Fruit fly (Drosophila melanogaster) whole organism, larva: ENCODE results near the gene CG9733.
A peak's percentile ranks its signal among the peaks of the same experiment; 100 is the strongest.

Experiments
- noc ChIP-seq: fragments of 200-800 bp; sonication (Bioruptor generic); optimal IDR thresholded peaks from 3 replicates; lab custom pipeline; 2019; ENCODE audit warnings: missing biosample characterization, mild to moderate bottlenecking, missing genetic modification characterization, moderate library complexity

Gene CG9733

DNA sequence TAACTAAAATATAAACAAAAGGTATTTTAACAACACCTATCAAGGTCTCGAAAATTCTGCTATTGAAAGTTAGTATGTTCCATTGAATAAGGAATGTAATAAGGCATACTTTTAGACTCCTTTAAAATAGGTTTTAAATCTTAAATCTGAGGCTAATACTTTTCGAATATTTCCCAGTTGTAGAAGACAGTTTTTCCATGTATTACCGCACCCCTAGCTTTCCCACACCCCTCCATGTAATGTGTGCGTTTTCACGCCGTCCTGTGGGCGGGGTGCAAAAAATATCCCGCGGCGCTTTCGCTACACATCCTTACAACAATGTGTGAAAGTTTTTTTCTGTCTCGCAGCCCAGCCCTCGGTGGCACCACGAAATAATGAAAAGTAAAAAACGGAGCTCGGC lies 21.9 kb downstream of the CG9733 start:
- no peak for TF ChIP-seq noc (tag; lab: Kevin White, UChicago)

DNA sequence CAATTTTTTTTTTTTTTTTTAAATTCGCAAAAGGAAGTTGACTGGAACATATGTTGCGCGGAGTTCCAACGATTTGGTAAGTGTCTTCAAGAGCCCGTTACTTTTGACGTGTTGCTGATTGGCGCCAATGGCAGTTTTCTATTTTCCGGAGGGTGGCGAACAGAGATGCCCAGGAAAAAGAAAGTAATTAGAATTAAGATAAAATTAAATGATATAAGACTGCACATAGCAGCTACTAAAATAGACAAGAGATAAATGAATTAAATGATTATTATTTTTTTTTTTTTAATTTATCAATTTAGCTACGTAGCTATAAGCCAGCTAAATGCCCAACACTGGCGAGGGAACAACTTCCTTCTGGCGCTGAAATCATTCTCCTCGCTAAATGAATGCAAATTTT lies 24.3 kb downstream of the CG9733 start:
- TF ChIP-seq noc (tag; lab: Kevin White, UChicago), result no peak

DNA sequence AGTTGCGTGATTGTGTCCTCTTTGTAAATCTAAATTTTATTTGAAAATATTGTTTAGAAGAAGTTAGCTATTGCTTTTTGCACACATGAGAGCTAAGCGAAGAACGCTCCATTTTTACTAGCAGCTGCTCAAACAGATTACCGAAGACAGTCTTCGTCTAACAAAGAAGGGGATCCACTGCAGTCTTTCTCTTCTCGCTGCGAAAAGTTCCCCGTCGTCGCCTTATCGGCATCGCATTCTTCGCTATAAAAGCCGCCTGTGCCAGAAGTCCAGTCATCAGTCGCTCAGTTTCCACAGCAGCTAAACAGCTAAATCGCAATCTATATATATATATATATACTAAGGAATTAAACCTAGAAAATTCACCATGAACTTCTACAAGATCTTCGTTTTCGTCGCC lies 30.3 kb downstream of the CG9733 start, which contains the start of gene CecC:
CecC (plus strand) TSS at position 275 of the 400 bp plus-strand sequence.
- TF ChIP-seq noc (tag; lab: Kevin White, UChicago), result no peak

DNA sequence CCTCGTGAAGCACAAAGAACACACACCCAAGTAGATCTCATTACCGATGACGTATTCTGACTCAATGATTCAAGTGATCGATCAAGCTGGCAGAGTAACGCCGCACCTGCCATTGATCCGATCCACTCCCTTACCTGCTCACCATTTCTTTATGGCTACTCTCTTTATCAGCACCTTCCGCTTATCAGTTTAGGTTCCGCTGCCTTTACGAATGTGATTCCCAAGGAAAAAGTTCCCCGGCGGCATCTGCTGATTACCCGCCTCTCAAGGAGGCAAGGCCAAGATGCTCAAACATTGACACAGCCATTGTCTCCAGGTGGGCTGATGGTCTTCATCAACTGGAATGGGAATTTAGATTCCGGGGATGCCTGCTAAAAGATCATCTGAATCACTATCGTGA lies 31.5 kb downstream of the CG9733 start:
- no peak for TF ChIP-seq noc (tag; lab: Kevin White, UChicago)

DNA sequence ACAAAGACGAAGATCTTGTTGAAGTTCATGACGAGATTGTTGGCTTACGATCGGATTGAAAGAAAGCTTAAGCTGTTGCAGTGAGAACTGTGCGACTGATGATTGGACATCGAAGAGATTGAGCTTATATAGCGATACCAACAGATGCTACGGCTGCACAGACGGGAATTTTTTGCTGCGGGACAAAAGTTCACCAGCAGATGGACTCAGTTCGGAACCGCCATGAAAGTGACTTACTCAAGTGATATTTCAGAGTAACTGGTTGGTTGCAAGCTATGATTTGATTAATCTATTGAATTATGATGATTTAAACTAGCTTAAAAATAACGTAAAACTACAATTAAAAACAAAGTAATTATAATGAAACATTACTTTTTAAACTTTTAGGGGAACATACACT lies 32.8 kb downstream of the CG9733 start, which contains the start of gene CecB:
CecB (minus strand) TSS at position 101 of the 400 bp plus-strand sequence.
- TF ChIP-seq noc (tag; lab: Kevin White, UChicago), result no peak

DNA sequence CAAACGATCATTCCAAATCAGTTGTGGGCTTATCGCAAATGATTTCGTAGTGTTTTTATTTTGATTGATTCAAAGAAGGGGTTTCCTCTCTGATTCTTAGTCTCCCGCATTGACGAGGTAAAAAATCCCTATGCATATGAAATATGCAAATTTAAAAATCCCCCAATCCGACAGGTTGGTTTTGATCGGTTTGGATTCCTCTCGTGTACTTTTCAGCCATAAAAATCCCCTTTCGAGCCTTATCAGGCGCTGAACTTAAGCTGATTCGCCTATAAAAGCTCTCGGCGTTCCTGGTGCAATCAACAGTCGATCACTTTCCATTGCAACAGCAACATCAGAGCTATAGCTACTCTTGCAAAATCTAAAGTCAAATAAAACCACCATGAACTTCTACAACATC lies 34.6 kb downstream of the CG9733 start, which contains the start of gene CecA2:
CecA2 (plus strand) TSS at position 301 of the 400 bp plus-strand sequence.
- no peak for TF ChIP-seq noc (tag; lab: Kevin White, UChicago)

DNA sequence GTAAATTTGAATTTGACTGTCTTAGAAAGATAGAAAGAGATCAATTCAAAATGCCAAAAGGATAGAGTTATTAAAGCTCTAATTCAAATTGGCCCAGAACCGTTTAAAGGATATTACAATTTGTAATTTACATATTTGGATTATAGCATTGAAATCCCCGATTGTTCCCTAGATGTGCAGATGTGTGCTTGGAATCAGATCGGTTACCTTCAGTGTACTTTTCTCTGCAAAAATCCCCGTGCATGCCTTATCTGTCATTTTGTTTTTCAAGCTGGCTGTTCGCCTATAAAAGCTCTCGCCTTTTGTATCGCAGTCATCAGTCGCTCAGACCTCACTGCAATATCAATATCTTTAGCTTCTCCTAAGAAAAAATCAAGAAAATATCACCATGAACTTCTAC lies 35.9 kb downstream of the CG9733 start, which contains the start of gene CecA1:
CecA1 (plus strand) TSS at position 315 of the 400 bp plus-strand sequence.
- no peak for TF ChIP-seq noc (tag; lab: Kevin White, UChicago)

DNA sequence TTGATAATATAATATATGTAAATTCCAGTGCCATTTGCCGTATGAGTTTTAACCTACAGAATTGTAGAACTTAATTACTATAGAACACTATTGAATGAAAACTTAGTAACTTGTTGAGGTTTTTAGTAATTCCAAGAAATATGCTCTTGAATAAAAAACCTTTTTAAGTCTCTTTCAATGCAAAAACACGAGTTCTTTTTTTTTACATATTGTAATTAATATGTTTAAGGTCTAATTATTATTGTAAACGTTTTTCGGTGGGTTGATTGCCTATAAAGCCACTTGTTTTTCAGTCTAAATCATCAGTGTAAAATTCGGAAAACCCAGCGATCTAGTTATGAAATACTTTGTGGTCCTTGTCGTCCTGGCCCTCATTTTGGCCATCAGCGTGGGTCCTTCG lies 36.9 kb downstream of the CG9733 start, which contains the start of gene Anp:
Anp (plus strand) TSS at position 301 of the 400 bp plus-strand sequence.
- no peak for TF ChIP-seq noc (tag; lab: Kevin White, UChicago)

DNA sequence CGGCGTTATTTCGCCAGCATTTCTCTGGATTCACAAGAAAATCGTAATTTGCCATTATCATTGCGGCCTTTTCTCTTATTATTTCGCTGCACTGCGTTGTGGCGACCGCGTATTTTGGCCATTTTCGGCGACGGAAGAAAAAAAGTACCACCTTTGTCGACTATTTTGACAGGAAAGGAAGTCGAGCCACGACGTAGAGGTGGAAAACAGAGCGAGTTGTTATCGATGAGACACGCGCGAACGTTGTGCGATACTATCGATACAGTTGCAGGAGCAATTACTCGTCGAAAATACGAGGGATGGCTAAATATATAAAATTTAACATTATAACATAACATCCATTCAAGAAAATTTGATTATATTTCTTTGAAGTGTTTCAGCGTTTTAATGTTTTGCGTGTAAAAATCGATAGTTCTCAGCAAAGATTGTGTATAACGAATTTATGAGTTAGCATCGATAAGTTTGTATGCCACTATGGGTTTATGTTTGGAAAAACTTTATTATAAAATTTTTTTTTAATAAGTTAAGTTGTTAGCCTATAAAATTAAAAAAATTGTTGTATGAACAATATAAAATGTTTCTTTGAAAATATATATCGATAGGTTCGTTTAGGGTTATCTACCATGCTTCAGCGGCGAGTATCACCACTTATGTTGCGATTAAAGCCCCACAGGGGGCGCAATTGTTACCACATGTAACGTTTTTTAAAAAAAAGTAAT lies 37.6 kb downstream of the CG9733 start, which contains the start of gene RpS7:
RpS7 (minus strand) TSS at position 255 of the 719 bp plus-strand sequence.
- TF ChIP-seq noc (tag; lab: Kevin White, UChicago), result peak; percentile 64

DNA sequence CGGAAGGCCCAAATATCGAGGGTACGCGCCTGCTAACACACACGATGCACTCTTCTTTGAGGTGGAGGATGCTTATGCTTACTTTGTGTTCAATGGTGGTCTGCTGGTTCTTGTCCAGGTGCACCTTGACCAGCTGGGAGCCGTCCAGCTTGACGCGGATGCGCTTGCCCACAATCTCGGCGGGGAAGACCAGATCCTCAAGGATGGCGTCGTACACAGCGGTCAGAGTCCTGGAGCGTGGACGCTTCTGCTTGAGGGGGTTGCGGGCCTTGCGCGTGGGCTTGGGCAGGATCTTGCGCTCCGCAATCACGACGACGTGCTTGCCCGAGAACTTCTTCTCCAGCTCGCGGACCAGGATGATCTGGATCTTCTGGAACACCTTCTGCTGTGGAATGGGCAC lies 38.5 kb downstream of the CG9733 start:
- no peak for TF ChIP-seq noc (tag; lab: Kevin White, UChicago)

DNA sequence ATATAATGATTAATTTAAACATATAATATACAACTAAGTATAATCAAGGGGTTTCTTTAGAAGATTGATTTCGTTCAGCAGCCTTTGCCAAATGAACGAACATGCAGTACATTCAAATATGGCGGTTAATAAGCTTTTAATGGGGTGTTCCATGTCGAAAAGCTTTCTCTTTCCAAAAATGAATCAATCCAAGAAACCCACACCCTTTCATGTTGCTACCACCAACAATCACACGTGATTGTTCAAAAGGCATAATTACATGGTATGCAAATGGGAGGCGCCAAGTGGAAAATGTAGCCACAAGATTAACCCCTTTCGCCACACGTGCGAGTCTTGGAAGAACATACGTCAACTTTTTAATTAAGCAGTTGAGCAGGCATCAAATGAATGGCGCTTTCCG lies 40.6 kb downstream of the CG9733 start:
- no peak for TF ChIP-seq noc (tag; lab: Kevin White, UChicago)

DNA sequence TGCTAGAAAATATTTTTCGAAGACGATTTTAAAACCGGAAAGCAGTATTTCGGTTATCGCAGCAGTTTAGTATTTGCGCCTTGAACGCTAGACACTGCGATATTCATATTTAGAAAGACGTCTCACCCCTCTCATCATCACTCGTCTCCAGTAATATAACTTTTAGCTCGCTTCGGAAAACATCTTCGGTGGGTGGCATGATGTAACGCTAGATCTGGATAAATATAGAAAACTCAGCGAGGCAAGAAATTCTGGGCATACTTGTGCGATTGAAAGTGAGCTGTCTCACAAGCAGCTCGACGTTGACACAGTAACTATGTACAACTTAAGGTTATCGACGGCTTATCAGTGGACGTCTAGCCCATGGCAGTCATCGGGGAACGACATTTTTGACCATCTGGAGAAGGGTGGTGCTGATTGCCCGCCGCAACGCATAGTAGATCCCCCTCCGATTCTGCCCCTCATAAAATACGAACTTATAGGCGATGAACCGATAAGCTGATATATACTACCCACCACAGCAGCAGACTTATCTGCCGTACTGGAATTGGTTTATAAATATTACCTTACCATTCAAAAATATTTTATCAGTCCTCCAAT lies 42.4 kb downstream of the CG9733 start:
- TF ChIP-seq noc (tag; lab: Kevin White, UChicago), result no peak

DNA sequence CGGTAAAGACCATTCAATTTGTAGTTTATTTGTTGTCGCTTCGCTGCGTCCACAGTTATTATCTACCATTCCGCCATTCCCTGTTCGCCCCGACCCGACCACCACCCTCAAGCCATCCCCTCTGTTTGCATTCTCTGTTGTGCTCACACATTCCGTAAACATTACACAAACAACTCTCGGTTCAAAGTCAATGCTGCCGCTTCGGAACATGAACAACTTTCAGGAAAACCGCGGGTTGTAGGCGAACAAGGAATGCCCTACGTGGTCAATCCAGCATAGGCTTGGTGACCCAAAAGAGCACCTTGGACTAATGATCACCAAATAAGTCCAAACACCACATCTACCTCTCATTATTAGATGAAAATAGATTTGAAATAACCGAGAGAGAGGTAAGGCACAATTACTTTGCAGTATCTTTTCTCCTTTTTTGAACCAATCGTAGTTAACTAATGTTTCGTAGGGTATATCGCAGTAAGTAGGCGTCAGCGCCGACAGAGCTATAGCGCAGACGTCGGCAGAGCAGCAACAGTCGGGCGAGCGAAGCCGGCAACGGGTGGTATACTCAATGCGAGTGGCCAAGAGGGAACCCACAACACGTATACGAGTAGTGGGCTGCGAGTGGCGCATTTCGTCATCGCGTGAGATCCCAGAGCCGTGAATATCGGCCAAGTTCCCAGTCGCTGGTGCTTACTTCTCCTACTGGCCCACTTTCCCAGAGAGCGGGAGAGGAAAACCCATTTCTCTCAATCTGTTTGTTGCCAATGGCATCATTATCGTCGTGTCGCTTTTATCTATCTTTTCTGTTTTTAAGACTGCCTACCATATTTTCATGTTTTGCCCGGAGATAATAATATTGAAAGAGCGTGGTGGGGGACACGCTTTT lies 43.2 kb downstream of the CG9733 start:
- peak; percentile 97 for TF ChIP-seq noc (tag; lab: Kevin White, UChicago)

DNA sequence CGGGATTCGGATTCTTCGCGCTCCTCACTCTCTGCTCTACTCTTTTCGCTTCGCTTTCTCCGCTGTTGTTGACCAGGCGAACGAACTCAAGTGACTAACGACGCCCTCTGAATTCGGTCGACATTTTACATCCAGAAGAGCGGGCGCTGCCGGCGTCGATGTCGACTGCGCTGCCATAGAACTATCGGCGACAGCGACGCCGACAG lies 43.7 kb downstream of the CG9733 start, which contains the start of gene CG9743:
CG9743 (minus strand) TSS at position 101 of the 206 bp plus-strand sequence.
- no peak for TF ChIP-seq noc (tag; lab: Kevin White, UChicago)

DNA sequence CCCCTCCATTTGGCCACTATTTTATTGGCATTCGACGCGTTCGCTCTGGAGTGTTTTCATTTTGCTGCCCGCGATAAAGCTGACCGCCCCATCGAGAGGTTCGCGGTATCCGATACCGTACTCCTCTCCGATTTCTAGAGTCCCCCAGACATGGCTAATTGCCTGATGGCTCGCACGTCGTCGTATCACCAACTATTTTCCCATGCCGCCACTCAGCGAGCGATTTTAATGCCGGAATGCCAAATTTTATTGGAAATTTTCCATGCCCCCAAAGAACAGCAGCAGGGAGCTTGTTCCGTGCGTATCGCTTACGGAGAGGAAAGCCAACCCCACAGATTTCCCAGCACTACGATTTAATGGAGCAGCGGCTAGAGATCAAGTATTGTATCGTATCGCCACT lies 45.4 kb downstream of the CG9733 start:
- TF ChIP-seq noc (tag; lab: Kevin White, UChicago), result no peak
